Worm (Caenorhabditis elegans) whole organism, L4 larva: ENCODE measurements around the gene wapl-1.

ENCODE experiments used
- F26F4.8 ChIP-seq: fragments of 200-800 bp; sonication (Bioruptor generic); conservative IDR thresholded peaks from 2 replicates; pipeline ENCODE4 v1.3.6; 2022; ENCODE audit warnings: missing genetic modification characterization, missing compliant biosample characterization
- egl-27 ChIP-seq: sonication (generic microtip); optimal IDR thresholded peaks from 3 replicates; lab custom pipeline; 2017; ENCODE audit warnings: missing biosample characterization, missing genetic modification reagents, missing genetic modification characterization
- mdl-1 ChIP-seq, 2 experiments: fragments of 150-350 bp in 1 of 2; sonication (generic microtip) in 1 of 2; optimal IDR thresholded peaks; 2 replicates each; lab custom pipeline; 2014 to 2017; ENCODE audit warnings: missing biosample characterization in 2 of 2, missing genetic modification characterization in 2 of 2
- php-3 ChIP-seq: fragments of 200-800 bp; sonication (Bioruptor generic); IDR thresholded peaks from 2 replicates; pipeline ENCODE4 v1.3.6; 2022; ENCODE audit warnings: missing genetic modification reagents, missing genetic modification characterization, missing compliant biosample characterization
- unc-130 ChIP-seq: sonication (generic microtip); optimal IDR thresholded peaks from 2 replicates; lab custom pipeline; 2016; ENCODE audit warnings: missing genetic modification reagents, missing genetic modification characterization, missing compliant biosample characterization
- unc-39 ChIP-seq: sonication (generic microtip); optimal IDR thresholded peaks from 2 replicates; lab custom pipeline; 2017; ENCODE audit warnings: missing biosample characterization, missing genetic modification characterization

DNA sequence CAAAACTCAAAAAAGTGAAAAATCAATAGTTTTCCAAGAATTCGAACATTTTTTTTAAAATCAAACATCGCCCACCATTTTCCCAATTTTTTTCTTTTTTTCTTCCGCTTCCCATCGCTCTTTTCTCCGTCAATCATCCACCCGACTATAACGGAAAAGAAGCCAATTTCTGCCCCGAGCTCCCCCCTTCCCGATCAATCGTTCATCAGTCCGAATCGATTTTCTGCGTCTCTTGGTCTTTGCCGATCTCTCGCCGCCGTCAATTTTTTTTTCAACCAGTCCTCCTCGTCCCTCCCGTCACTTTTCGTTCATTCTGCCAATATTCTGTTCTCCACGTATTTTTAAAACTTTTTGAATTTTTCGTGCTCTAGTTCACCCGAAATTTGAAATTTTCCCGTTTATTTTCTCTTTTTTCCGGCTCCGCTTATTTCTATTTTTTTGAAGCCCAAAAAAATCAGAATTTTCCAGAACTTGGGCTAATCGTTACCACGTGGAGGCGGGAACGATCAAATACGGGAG lies 51.5 kb downstream of the wapl-1 start, which contains the start of gene ell-1:
- TF ChIP-seq unc-39 (tag; lab: Kevin White, UChicago) (no peak), mdl-1 (tag; optimal IDR thresholded peaks at IDR 0.05; lab: Kevin White, UChicago) (no peak), F26F4.8 (GFP tag; lab: Robert Waterston, UW) (no peak), unc-130 (GFP tag; lab: Kevin White, UChicago) (no peak), php-3 (GFP tag; lab: Robert Waterston, UW) (no peak), egl-27 (tag; lab: Kevin White, UChicago) (no peak)
